Fruit fly (Drosophila melanogaster) whole organism, embryonic: ENCODE measurements around the gene yellow-e3.
A peak's percentile ranks its signal among the peaks of the same experiment; 100 is the strongest.

Source experiments
- B-H2 ChIP-seq: fragments of 200-800 bp; sonication (Bioruptor generic); optimal IDR thresholded peaks from 2 replicates; lab custom pipeline; 2018; ENCODE audit warnings: missing biosample characterization, mild to moderate bottlenecking, missing genetic modification characterization
- BtbVII ChIP-seq: fragments of 200-800 bp; sonication (Bioruptor generic); optimal IDR thresholded peaks from 3 replicates; lab custom pipeline; 2017; ENCODE audit warnings: missing biosample characterization, mild to moderate bottlenecking, missing genetic modification characterization
- Bteb2 ChIP-seq: fragments of 200-800 bp; sonication (Bioruptor generic); optimal IDR thresholded peaks from 2 replicates; lab custom pipeline; 2016; ENCODE audit warnings: missing biosample characterization, missing genetic modification characterization
- CG11560 ChIP-seq: fragments of 200-800 bp; sonication (Bioruptor generic); IDR thresholded peaks from 3 replicates; pipeline ENCODE4 v1.3.6; 2022; ENCODE audit warnings: missing biosample characterization, missing genetic modification characterization
- CG12942 ChIP-seq: fragments of 200-800 bp; sonication (Bioruptor generic); optimal IDR thresholded peaks from 3 replicates; lab custom pipeline; 2016; ENCODE audit warnings: missing biosample characterization, missing genetic modification characterization
- CG13894 ChIP-seq: fragments of 200-800 bp; sonication (Bioruptor generic); optimal IDR thresholded peaks from 3 replicates; lab custom pipeline; 2018; ENCODE audit warnings: missing biosample characterization, mild to moderate bottlenecking, missing genetic modification characterization, moderate library complexity
- CG15479 ChIP-seq: fragments of 200-800 bp; sonication (Bioruptor generic); optimal IDR thresholded peaks from 3 replicates; lab custom pipeline; 2019; ENCODE audit warnings: missing biosample characterization, mild to moderate bottlenecking, missing genetic modification characterization, moderate library complexity
- CG17361 ChIP-seq: fragments of 200-800 bp; sonication (Bioruptor generic); IDR thresholded peaks from 3 replicates; pipeline ENCODE4 v1.3.6; 2022; ENCODE audit warnings: missing biosample characterization, missing genetic modification characterization
- CG17802 ChIP-seq: fragments of 200-800 bp; sonication (Bioruptor generic); optimal IDR thresholded peaks from 2 replicates; lab custom pipeline; 2018; ENCODE audit warnings: missing biosample characterization, mild to moderate bottlenecking, missing genetic modification characterization, moderate library complexity
- CG17829 ChIP-seq: fragments of 200-800 bp; optimal IDR thresholded peaks from 2 replicates; lab custom pipeline; 2019; ENCODE audit warnings: missing biosample characterization, mild to moderate bottlenecking, missing genetic modification characterization, moderate library complexity
- CG18011 ChIP-seq: fragments of 200-800 bp; sonication (Bioruptor generic); optimal IDR thresholded peaks from 2 replicates; lab custom pipeline; 2017; ENCODE audit warnings: missing biosample characterization, missing genetic modification characterization, mild to moderate bottlenecking, moderate library complexity, missing genotype
- CG30020 ChIP-seq: fragments of 200-800 bp; optimal IDR thresholded peaks from 2 replicates; lab custom pipeline; 2019; ENCODE audit warnings: missing biosample characterization, mild to moderate bottlenecking, missing genetic modification characterization, moderate library complexity
- CG31224 ChIP-seq: fragments of 200-800 bp; sonication (Bioruptor generic); IDR thresholded peaks from 2 replicates; pipeline ENCODE4 v1.3.6; 2022; ENCODE audit warnings: missing biosample characterization, missing genetic modification characterization
- CG3163 ChIP-seq: fragments of 200-800 bp; sonication (Bioruptor generic); optimal IDR thresholded peaks from 3 replicates; lab custom pipeline; 2016; ENCODE audit warnings: missing biosample characterization, missing genetic modification characterization
- CG32532 ChIP-seq: fragments of 200-800 bp; sonication (Bioruptor generic); IDR thresholded peaks from 2 replicates; pipeline ENCODE4 v1.3.6; 2022; ENCODE audit warnings: missing biosample characterization, missing genetic modification characterization
- CG43689 ChIP-seq: fragments of 200-800 bp; sonication (Bioruptor generic); IDR thresholded peaks from 2 replicates; pipeline ENCODE4 v1.3.6; 2022; ENCODE audit warnings: missing biosample characterization, missing genetic modification characterization
- CG4404 ChIP-seq: fragments of 200-800 bp; sonication (Bioruptor generic); IDR thresholded peaks from 2 replicates; pipeline ENCODE4 v1.3.6; 2022; ENCODE audit warnings: missing biosample characterization, missing genetic modification characterization
- CG5245 ChIP-seq: fragments of 200-800 bp; sonication (Bioruptor generic); optimal IDR thresholded peaks from 3 replicates; lab custom pipeline; 2016; ENCODE audit warnings: missing biosample characterization, missing genetic modification characterization
- CG8359 ChIP-seq: fragments of 200-800 bp; sonication (Bioruptor generic); optimal IDR thresholded peaks from 2 replicates; lab custom pipeline; 2017; ENCODE audit warnings: missing biosample characterization, mild to moderate bottlenecking, missing genetic modification characterization, borderline replicate concordance
- Camta ChIP-seq: fragments of 200-800 bp; sonication (Bioruptor generic); optimal IDR thresholded peaks from 2 replicates; lab custom pipeline; 2016; ENCODE audit warnings: missing biosample characterization, missing genetic modification characterization
- Chrac-16 ChIP-seq: fragments of 200-800 bp; sonication (Bioruptor generic); optimal IDR thresholded peaks from 3 replicates; lab custom pipeline; 2016; ENCODE audit warnings: missing biosample characterization, missing genetic modification characterization
- Dek ChIP-seq: fragments of 200-800 bp; sonication (Bioruptor generic); optimal IDR thresholded peaks from 3 replicates; lab custom pipeline; 2019; ENCODE audit warnings: missing biosample characterization, mild to moderate bottlenecking, missing genetic modification characterization, moderate library complexity
- Fer3 ChIP-seq: fragments of 200-800 bp; sonication (Bioruptor generic); optimal IDR thresholded peaks from 2 replicates; lab custom pipeline; 2018; ENCODE audit warnings: missing biosample characterization, mild to moderate bottlenecking, missing genetic modification characterization, moderate library complexity
- HLH3B ChIP-seq: fragments of 200-800 bp; sonication (Bioruptor generic); IDR thresholded peaks from 2 replicates; pipeline ENCODE4 v1.3.6; 2022; ENCODE audit warnings: missing biosample characterization, missing genetic modification characterization
- Hr3 ChIP-seq: fragments of 200-800 bp; sonication (Bioruptor generic); optimal IDR thresholded peaks from 3 replicates; lab custom pipeline; 2016; ENCODE audit warnings: missing biosample characterization, missing genetic modification characterization
- Hr51 ChIP-seq, 2 experiments: fragments of 200-800 bp; sonication (Bioruptor generic); optimal IDR thresholded peaks; 2 replicates in 1 of 2; 3 replicates in 1 of 2; lab custom pipeline; 2016 to 2018; ENCODE audit warnings: missing biosample characterization in 2 of 2, missing genetic modification characterization in 2 of 2, mild to moderate bottlenecking in 1 of 2, moderate library complexity in 1 of 2
- Jarid2 ChIP-seq: fragments of 200-800 bp; sonication (Bioruptor generic); optimal IDR thresholded peaks from 3 replicates; lab custom pipeline; 2017; ENCODE audit warnings: mild to moderate bottlenecking, missing biosample characterization, missing genetic modification reagents, missing genetic modification characterization
- NC2α ChIP-seq: fragments of 200-800 bp; sonication (Bioruptor generic); optimal IDR thresholded peaks from 2 replicates; lab custom pipeline; 2016; ENCODE audit warnings: missing biosample characterization, missing genetic modification characterization
- NFAT ChIP-seq: fragments of 200-800 bp; sonication (Bioruptor generic); IDR thresholded peaks from 2 replicates; pipeline ENCODE4 v1.3.6; 2022; ENCODE audit warnings: missing biosample characterization, missing genetic modification characterization
- NfI ChIP-seq: fragments of 200-800 bp; sonication (Bioruptor generic); optimal IDR thresholded peaks from 3 replicates; lab custom pipeline; 2018; ENCODE audit warnings: missing biosample characterization, mild to moderate bottlenecking, missing genetic modification characterization, moderate library complexity
- PHDP ChIP-seq: fragments of 200-800 bp; sonication (Bioruptor generic); optimal IDR thresholded peaks from 3 replicates; lab custom pipeline; 2018; ENCODE audit warnings: missing biosample characterization, mild to moderate bottlenecking, missing genetic modification characterization, moderate library complexity
- Pdp1 ChIP-seq, 2 experiments: fragments of 200-800 bp; sonication (Bioruptor generic); optimal IDR thresholded peaks; 3 replicates each; lab custom pipeline; 2016; ENCODE audit warnings: missing biosample characterization in 2 of 2, missing genetic modification characterization in 2 of 2, mild to moderate bottlenecking in 1 of 2, moderate library complexity in 1 of 2
- chif ChIP-seq, 2 experiments: fragments of 200-800 bp; sonication (Bioruptor generic); optimal IDR thresholded peaks; 3 replicates each; lab custom pipeline; 2016; ENCODE audit warnings: missing biosample characterization in 2 of 2, missing genetic modification characterization in 2 of 2
- chn ChIP-seq: fragments of 200-800 bp; sonication (Bioruptor generic); optimal IDR thresholded peaks from 2 replicates; lab custom pipeline; 2016; ENCODE audit warnings: missing biosample characterization, missing genetic modification characterization
- dmrt99B ChIP-seq: fragments of 200-800 bp; sonication (Bioruptor generic); optimal IDR thresholded peaks from 2 replicates; lab custom pipeline; 2018; ENCODE audit warnings: missing biosample characterization, mild to moderate bottlenecking, missing genetic modification characterization, moderate library complexity
- esg ChIP-seq: fragments of 200-800 bp; sonication (Bioruptor generic); conservative IDR thresholded peaks from 2 replicates; pipeline ENCODE4 v1.3.6; 2022; ENCODE audit warnings: missing biosample characterization, missing genetic modification characterization
- eyg ChIP-seq: fragments of 200-800 bp; sonication (Bioruptor generic); optimal IDR thresholded peaks from 3 replicates; lab custom pipeline; 2016; ENCODE audit warnings: missing biosample characterization, missing genetic modification characterization
- ftz-f1 ChIP-seq: fragments of 200-800 bp; sonication (Bioruptor generic); optimal IDR thresholded peaks from 2 replicates; lab custom pipeline; 2016; ENCODE audit warnings: missing biosample characterization, missing genetic modification characterization
- gcm ChIP-seq: fragments of 200-800 bp; sonication (Bioruptor generic); optimal IDR thresholded peaks from 2 replicates; lab custom pipeline; 2019; ENCODE audit warnings: missing biosample characterization, mild to moderate bottlenecking, missing genetic modification characterization, moderate library complexity
- gcm2 ChIP-seq: fragments of 200-800 bp; sonication (Bioruptor generic); optimal IDR thresholded peaks from 2 replicates; lab custom pipeline; 2016; ENCODE audit warnings: missing biosample characterization, missing genetic modification characterization
- gsb-n ChIP-seq: fragments of 200-800 bp; sonication (Bioruptor generic); optimal IDR thresholded peaks from 3 replicates; lab custom pipeline; 2018; ENCODE audit warnings: missing biosample characterization, mild to moderate bottlenecking, missing genetic modification characterization
- nmo ChIP-seq: fragments of 200-800 bp; sonication (Bioruptor generic); optimal IDR thresholded peaks from 2 replicates; lab custom pipeline; 2018; ENCODE audit warnings: missing biosample characterization, mild to moderate bottlenecking, missing genetic modification characterization, moderate library complexity
- ranshi ChIP-seq: fragments of 200-800 bp; sonication (Bioruptor generic); IDR thresholded peaks from 2 replicates; pipeline ENCODE4 v1.3.6; 2022; ENCODE audit warnings: missing biosample characterization, missing genetic modification characterization
- run ChIP-seq: fragments of 200-800 bp; sonication (Bioruptor generic); optimal IDR thresholded peaks from 3 replicates; lab custom pipeline; 2018; ENCODE audit warnings: missing biosample characterization, mild to moderate bottlenecking, missing genetic modification characterization
- tna ChIP-seq: fragments of 200-800 bp; sonication (Bioruptor generic); IDR thresholded peaks from 2 replicates; pipeline ENCODE4 v1.3.6; 2022; ENCODE audit warnings: missing biosample characterization, missing genetic modification characterization; ENCODE audit not compliant: partially characterized antibody
- trem ChIP-seq: fragments of 200-800 bp; optimal IDR thresholded peaks from 3 replicates; lab custom pipeline; 2019; ENCODE audit warnings: missing biosample characterization, mild to moderate bottlenecking, missing genetic modification characterization, moderate library complexity
- zen ChIP-seq: fragments of 200-800 bp; sonication (Bioruptor generic); optimal IDR thresholded peaks from 3 replicates; lab custom pipeline; 2018; ENCODE audit warnings: missing biosample characterization, mild to moderate bottlenecking, missing genetic modification characterization, moderate library complexity

Gene yellow-e3

dm6 chr3R:13364175-13365174 lies 40.2 kb downstream of the yellow-e3 start, which contains the start of gene Dic1 (continued):
- TF ChIP-seq CG43689 (peak; percentile 70; the same call in 1 of the 2 replicates), tna (GFP tag; lab: Robert Waterston, UW) (peak; percentile 52; the same call in 1 of the 2 replicates), B-H2 (GFP tag; lab: Kevin White, UChicago) (peak; percentile 90), Pdp1 (GFP tag; optimal IDR thresholded peaks at IDR 0.05; lab: Kevin White, UChicago) (peak; percentile 83 to 93), Fer3 (peak; percentile 97), gcm2 (GFP tag; lab: Kevin White, UChicago) (peak; percentile 88), HLH3B (GFP tag; lab: Robert Waterston, UW) (peak; percentile 94), CG4404 (peak; percentile 82), chif (GFP tag; optimal IDR thresholded peaks at IDR 0.05; lab: Kevin White, UChicago) (peak; percentile 88 to 92), CG5245 (GFP tag; lab: Kevin White, UChicago) (peak; percentile 95), Chrac-16 (GFP tag; lab: Kevin White, UChicago) (peak; percentile 96), CG11560 (tag; lab: Robert Waterston, UW) (peak; percentile 85), CG32532 (GFP tag; lab: Robert Waterston, UW) (peak; percentile 93), CG13894 (peak; percentile 94), NFAT (peak; percentile 71), Bteb2 (peak; percentile 93), chn (GFP tag; lab: Kevin White, UChicago) (peak; percentile 93), Hr3 (peak; percentile 96), NfI (GFP tag; lab: Kevin White, UChicago) (peak; percentile 97), Jarid2 (GFP tag; lab: Kevin White, UChicago) (peak; percentile 88), dmrt99B (peak; percentile 98), CG15479 (peak; percentile 30), gcm (peak; percentile 95), CG18011 (GFP tag; lab: Kevin White, UChicago) (peak; percentile 87), Dek (tag; lab: Kevin White, UChicago) (peak; percentile 96), NC2α (GFP tag; lab: Kevin White, UChicago) (peak; percentile 78), trem (tag; lab: Kevin White, UChicago) (peak; percentile 92), Hr51 (GFP tag; optimal IDR thresholded peaks at IDR 0.05; lab: Kevin White, UChicago) (peak; percentile 91 to 98), eyg (GFP tag; lab: Kevin White, UChicago) (peak; percentile 71), CG31224 (GFP tag; lab: Robert Waterston, UW) (peak; percentile 86), CG8359 (GFP tag; lab: Kevin White, UChicago) (peak; percentile 90), zen (tag; lab: Kevin White, UChicago) (peak; percentile 93), CG30020 (tag; lab: Kevin White, UChicago) (peak; percentile 83), run (tag; lab: Kevin White, UChicago) (peak; percentile 93), ftz-f1 (peak; percentile 41), CG17361 (GFP tag; lab: Robert Waterston, UW) (peak; percentile 99), PHDP (tag; lab: Kevin White, UChicago) (peak; percentile 97), gsb-n (tag; lab: Kevin White, UChicago) (peak; percentile 93), esg (peak; percentile 91), Camta (GFP tag; lab: Kevin White, UChicago) (peak; percentile 95), CG17829 (tag; lab: Kevin White, UChicago) (peak; percentile 94), BtbVII (GFP tag; lab: Kevin White, UChicago) (peak; percentile 98), nmo (GFP tag; lab: Kevin White, UChicago) (peak; percentile 99), CG3163 (GFP tag; lab: Kevin White, UChicago) (peak; percentile 64), ranshi (peak; percentile 89), CG12942 (peak; percentile 93), CG17802 (tag; lab: Kevin White, UChicago) (peak; percentile 82)
